Fruit fly (Drosophila melanogaster) whole organism, adult: ENCODE measurements around the gene Sam-S.

Experiments
- CG11617 ChIP-seq: fragments of 200-800 bp; sonication (Bioruptor generic); optimal IDR thresholded peaks from 2 replicates; lab custom pipeline; 2017; ENCODE audit warnings: mild to moderate bottlenecking, missing biosample characterization, missing genetic modification reagents, missing genetic modification characterization
- CG12768 ChIP-seq: fragments of 200-800 bp; sonication (Bioruptor generic); optimal IDR thresholded peaks from 2 replicates; lab custom pipeline; 2017; ENCODE audit warnings: missing biosample characterization, missing genetic modification characterization, mild to moderate bottlenecking, moderate library complexity, missing genetic modification reagents
- CG14711 ChIP-seq: fragments of 200-800 bp; sonication (Bioruptor generic); optimal IDR thresholded peaks from 2 replicates; lab custom pipeline; 2018; ENCODE audit warnings: missing biosample characterization, mild to moderate bottlenecking, missing genetic modification characterization, moderate library complexity
- CG1620 ChIP-seq: fragments of 200-800 bp; sonication (Bioruptor generic); optimal IDR thresholded peaks from 2 replicates; lab custom pipeline; 2016; ENCODE audit warnings: missing biosample characterization, missing genetic modification characterization
- CG33017 ChIP-seq: fragments of 200-800 bp; sonication (Bioruptor generic); optimal IDR thresholded peaks from 2 replicates; lab custom pipeline; 2018; ENCODE audit warnings: missing biosample characterization, mild to moderate bottlenecking, missing genetic modification characterization, moderate library complexity
- CG5204 ChIP-seq: fragments of 200-800 bp; sonication (Bioruptor generic); optimal IDR thresholded peaks from 2 replicates; lab custom pipeline; 2016; ENCODE audit warnings: missing biosample characterization, missing genetic modification characterization
- CG7045 ChIP-seq: fragments of 200-800 bp; sonication (Bioruptor generic); optimal IDR thresholded peaks from 2 replicates; lab custom pipeline; 2017; ENCODE audit warnings: missing biosample characterization, mild to moderate bottlenecking, missing genetic modification characterization
- CG7101 ChIP-seq: fragments of 200-800 bp; sonication (Bioruptor generic); optimal IDR thresholded peaks from 2 replicates; lab custom pipeline; 2018; ENCODE audit warnings: missing biosample characterization, mild to moderate bottlenecking, missing genetic modification characterization, moderate library complexity
- Clk ChIP-seq: fragments of 200-800 bp; sonication (Bioruptor generic); optimal IDR thresholded peaks from 2 replicates; lab custom pipeline; 2017; ENCODE audit warnings: missing biosample characterization, missing genetic modification characterization
- Crg-1 ChIP-seq: fragments of 200-800 bp; sonication (Bioruptor generic); optimal IDR thresholded peaks from 2 replicates; lab custom pipeline; 2016; ENCODE audit warnings: missing biosample characterization, missing genetic modification characterization
- Hr96 ChIP-seq: fragments of 200-800 bp; sonication (Bioruptor generic); optimal IDR thresholded peaks from 2 replicates; lab custom pipeline; 2016; ENCODE audit warnings: missing biosample characterization, missing genetic modification characterization
- Mnt ChIP-seq: fragments of 200-800 bp; sonication (Bioruptor generic); optimal IDR thresholded peaks from 2 replicates; lab custom pipeline; 2016; ENCODE audit warnings: missing biosample characterization, mild to moderate bottlenecking, missing genetic modification characterization
- bab1 ChIP-seq: fragments of 200-800 bp; sonication (Bioruptor generic); optimal IDR thresholded peaks from 3 replicates; lab custom pipeline; 2019; ENCODE audit warnings: missing biosample characterization, mild to moderate bottlenecking, missing genetic modification characterization, moderate library complexity
- cic ChIP-seq: fragments of 200-800 bp; sonication (Bioruptor generic); optimal IDR thresholded peaks from 2 replicates; lab custom pipeline; 2017; ENCODE audit warnings: missing biosample characterization, mild to moderate bottlenecking, missing genetic modification characterization, moderate library complexity
- cnc ChIP-seq, 2 experiments: fragments of >200 bp; optimal IDR thresholded peaks; 2 replicates each; lab custom pipeline; 2017
- kay ChIP-seq: fragments of 200-800 bp; sonication (Bioruptor generic); peaks from one replicate; lab custom pipeline; 2016; ENCODE audit warnings: missing biosample characterization, missing genetic modification characterization, borderline replicate concordance
- ovo ChIP-seq: fragments of 200-800 bp; sonication (Bioruptor generic); optimal IDR thresholded peaks from 2 replicates; lab custom pipeline; 2016; ENCODE audit warnings: missing biosample characterization, missing genetic modification characterization
- pad ChIP-seq: fragments of 200-800 bp; sonication (Bioruptor generic); optimal IDR thresholded peaks from 3 replicates; lab custom pipeline; 2017; ENCODE audit warnings: missing biosample characterization, missing genetic modification characterization, mild to moderate bottlenecking, moderate library complexity, missing genetic modification reagents
- tj ChIP-seq: fragments of 200-800 bp; sonication (Bioruptor generic); optimal IDR thresholded peaks from 3 replicates; lab custom pipeline; 2017; ENCODE audit warnings: missing biosample characterization, mild to moderate bottlenecking, missing genetic modification characterization, moderate library complexity
- toe ChIP-seq: fragments of 200-800 bp; sonication (Bioruptor generic); optimal IDR thresholded peaks from 2 replicates; lab custom pipeline; 2016; ENCODE audit warnings: missing biosample characterization, missing genetic modification characterization

Gene Sam-S

DNA sequence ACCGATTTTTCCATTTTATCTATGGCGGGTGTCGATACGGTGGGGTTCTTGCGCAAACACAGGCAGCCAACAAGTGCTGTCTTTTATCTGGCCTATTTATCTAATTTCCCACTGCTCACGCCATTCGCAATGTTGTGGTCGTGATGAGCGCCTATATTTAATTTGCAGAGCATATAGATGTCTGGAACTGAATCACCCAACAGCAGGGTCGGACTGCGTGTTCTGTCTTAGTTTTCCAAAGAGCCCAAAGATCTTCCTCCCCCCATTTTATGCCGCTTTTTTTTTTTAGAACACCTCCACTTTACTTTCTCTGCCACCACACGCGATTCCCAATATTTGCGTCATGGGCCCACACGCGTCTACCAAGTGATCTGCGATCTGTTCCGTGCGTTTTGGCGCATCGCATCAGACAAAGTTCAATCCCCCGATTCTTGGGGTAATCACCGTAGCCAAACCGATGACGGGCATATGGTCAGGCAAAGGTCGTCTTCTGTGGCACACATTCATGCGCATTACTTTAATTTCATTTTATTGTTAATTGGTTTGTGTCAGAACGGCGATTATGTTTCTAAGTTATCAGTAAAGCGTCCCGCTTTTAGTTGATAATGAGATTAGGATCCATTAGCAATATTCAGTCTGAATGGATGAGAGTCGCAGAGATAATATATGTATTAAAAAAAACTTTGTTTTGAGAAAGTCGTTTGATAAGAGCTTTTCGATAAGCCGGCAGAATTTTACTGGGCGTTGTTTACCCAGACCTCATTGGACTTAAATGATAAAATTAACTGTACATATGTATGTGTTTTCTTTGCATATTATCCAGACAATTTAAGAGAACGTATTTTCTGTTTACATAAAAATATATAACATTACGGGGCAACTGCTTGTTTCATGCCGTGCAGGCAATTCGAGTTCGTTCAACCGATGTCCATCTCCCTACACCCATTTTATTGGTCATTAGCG, 30.3 kb downstream of the Sam-S start:
- TF ChIP-seq CG12768 (GFP tag; lab: Kevin White, UChicago): peak; percentile 11
- no peak for TF ChIP-seq CG11617 (GFP tag; lab: Kevin White, UChicago)
- TF ChIP-seq Clk (GFP tag; lab: Kevin White, UChicago): no peak
- peak; percentile 84 for TF ChIP-seq kay (GFP tag; lab: Kevin White, UChicago)
- TF ChIP-seq cic (GFP tag; lab: Kevin White, UChicago): peak; percentile 53
- TF ChIP-seq toe: no peak

dm6 chr2L:138063-138462, 31.4 kb downstream of the Sam-S start:
- TF ChIP-seq Crg-1 (GFP tag; lab: Kevin White, UChicago) (no peak), tj (no peak), CG7045 (GFP tag; lab: Kevin White, UChicago) (no peak), CG33017 (tag; lab: Kevin White, UChicago) (no peak), kay (GFP tag; lab: Kevin White, UChicago) (no peak), Clk (GFP tag; lab: Kevin White, UChicago) (no peak), Mnt (GFP tag; lab: Kevin White, UChicago) (no peak), cnc (optimal IDR thresholded peaks at IDR 0.05; lab: Kevin White, UChicago) (no peak), bab1 (GFP tag; lab: Kevin White, UChicago) (no peak), cic (GFP tag; lab: Kevin White, UChicago) (no peak), CG14711 (tag; lab: Kevin White, UChicago) (no peak)

DNA sequence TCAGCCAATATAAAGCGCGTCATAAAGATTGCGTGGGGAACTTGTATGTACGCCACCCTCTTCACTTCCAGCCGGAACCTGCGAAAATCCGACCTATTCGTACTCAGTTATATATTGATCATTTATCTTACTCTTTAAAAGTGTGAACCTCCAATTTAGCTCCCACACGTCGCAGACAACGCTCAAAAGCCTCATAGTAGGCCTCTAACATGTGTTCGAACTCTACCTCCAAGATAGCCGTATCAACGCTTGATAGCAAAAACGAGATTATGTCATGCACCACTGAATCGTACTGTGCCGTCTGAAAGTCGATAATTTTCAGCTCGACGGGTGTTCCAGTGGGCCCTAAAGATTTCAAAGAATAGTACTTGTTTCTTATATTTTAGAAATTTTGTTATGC, 32.9 kb downstream of the Sam-S start:
- TF ChIP-seq CG12768 (GFP tag; lab: Kevin White, UChicago) (peak; percentile 27), CG5204 (no peak), cic (GFP tag; lab: Kevin White, UChicago) (peak; percentile 37), pad (GFP tag; lab: Kevin White, UChicago) (no peak)

DNA sequence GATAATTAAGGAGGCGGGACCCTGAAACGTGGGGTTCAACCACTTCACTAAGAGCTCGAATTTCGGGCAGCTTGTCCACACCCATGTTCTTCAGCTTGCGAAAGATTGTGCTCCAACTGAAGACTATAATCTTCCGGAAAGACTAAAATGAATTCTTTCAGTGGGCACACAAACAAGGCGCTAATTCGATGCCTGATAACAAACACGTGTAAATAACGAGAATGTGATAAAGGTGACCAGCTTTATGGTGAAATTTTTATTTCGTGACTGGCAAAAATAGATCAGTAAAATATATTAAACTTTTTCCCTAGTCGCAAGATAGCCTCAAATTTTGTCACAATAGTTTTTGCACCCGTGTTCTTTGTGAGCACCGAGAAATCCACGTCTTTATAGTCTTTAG, 34.1 kb downstream of the Sam-S start, which contains the start of the genes CG31975 and ovm:
CG31975 (minus strand) TSS at position 144 of the 400 bp plus-strand sequence.
ovm (minus strand) TSS at position 144 of the 400 bp plus-strand sequence.
- TF ChIP-seq pad (GFP tag; lab: Kevin White, UChicago) (no peak), toe (no peak), Crg-1 (GFP tag; lab: Kevin White, UChicago) (no peak), cnc (optimal IDR thresholded peaks at IDR 0.05; lab: Kevin White, UChicago) (peak in 1 of 2 experiments; percentile 68), CG1620 (GFP tag; lab: Kevin White, UChicago) (no peak), CG33017 (tag; lab: Kevin White, UChicago) (no peak), kay (GFP tag; lab: Kevin White, UChicago) (peak; percentile 1), Mnt (GFP tag; lab: Kevin White, UChicago) (peak; percentile 26)

dm6 chr2L:143088-143487, 36.4 kb downstream of the Sam-S start, which contains the start of the genes CG31974 and CG11454:
CG31974 (minus strand) TSS chr2L:143091.
CG11454 (plus strand) TSS chr2L:143323.
- peak; percentile 9 for TF ChIP-seq bab1 (GFP tag; lab: Kevin White, UChicago)
- TF ChIP-seq cnc (optimal IDR thresholded peaks at IDR 0.05; lab: Kevin White, UChicago): no peak
- no peak for TF ChIP-seq Hr96 (GFP tag; lab: Kevin White, UChicago)
- no peak for TF ChIP-seq CG12768 (GFP tag; lab: Kevin White, UChicago)
- TF ChIP-seq Mnt (GFP tag; lab: Kevin White, UChicago): peak; percentile 1
- TF ChIP-seq cic (GFP tag; lab: Kevin White, UChicago): peak; percentile 40

DNA sequence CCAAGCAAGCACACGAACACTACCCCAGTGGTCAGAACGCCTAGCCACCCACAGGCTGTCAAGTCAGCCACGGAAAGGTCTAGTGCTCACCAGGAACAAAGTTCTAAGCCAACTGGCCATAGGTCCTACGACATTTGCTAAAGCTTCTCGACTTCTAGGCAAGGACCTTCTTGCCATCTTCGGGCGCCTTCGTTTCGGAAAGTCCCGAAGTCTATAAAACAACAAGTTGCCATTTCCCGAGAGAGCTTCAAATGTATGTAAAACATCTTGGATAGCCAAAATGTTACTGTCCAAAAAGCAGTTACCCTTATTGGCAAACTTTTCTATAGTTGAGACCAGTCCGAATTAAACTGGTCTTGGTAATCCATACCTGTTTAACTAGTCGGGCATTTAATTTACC, 39.8 kb downstream of the Sam-S start:
- TF ChIP-seq bab1 (GFP tag; lab: Kevin White, UChicago) (no peak), toe (no peak), CG33017 (tag; lab: Kevin White, UChicago) (no peak), Mnt (GFP tag; lab: Kevin White, UChicago) (no peak), CG1620 (GFP tag; lab: Kevin White, UChicago) (no peak), cnc (optimal IDR thresholded peaks at IDR 0.05; lab: Kevin White, UChicago) (no peak), Hr96 (GFP tag; lab: Kevin White, UChicago) (no peak), Crg-1 (GFP tag; lab: Kevin White, UChicago) (no peak), kay (GFP tag; lab: Kevin White, UChicago) (no peak)

DNA sequence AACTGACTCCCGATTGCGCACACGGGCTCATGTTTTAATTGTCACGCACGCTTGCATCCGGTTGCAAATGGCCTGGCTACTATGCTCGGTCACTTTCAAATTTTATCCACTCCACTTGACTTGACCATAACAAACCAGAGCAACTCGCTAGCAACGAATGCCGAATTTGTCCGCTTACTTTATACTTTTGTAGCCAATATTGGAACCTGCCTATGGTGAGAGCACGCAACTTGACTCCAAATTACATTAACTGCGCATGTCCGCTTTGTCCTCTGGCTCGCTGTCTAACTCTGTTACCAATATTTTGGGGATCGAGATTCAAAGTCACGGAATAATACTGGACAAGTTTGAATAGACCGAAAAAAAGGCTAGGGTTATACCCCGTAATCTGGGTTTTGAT, 46.4 kb downstream of the Sam-S start, which contains the start of gene CG42399:
CG42399 (minus strand) TSS at position 159 of the 400 bp plus-strand sequence.
- TF ChIP-seq kay (GFP tag; lab: Kevin White, UChicago) (no peak), pad (GFP tag; lab: Kevin White, UChicago) (no peak), Crg-1 (GFP tag; lab: Kevin White, UChicago) (no peak), CG5204 (no peak), Clk (GFP tag; lab: Kevin White, UChicago) (no peak), CG11617 (GFP tag; lab: Kevin White, UChicago) (no peak), Mnt (GFP tag; lab: Kevin White, UChicago) (no peak), CG7101 (tag; lab: Kevin White, UChicago) (no peak), CG14711 (tag; lab: Kevin White, UChicago) (no peak), toe (no peak), Hr96 (GFP tag; lab: Kevin White, UChicago) (no peak), CG7045 (GFP tag; lab: Kevin White, UChicago) (no peak), CG12768 (GFP tag; lab: Kevin White, UChicago) (no peak), ovo (GFP tag; lab: Kevin White, UChicago) (no peak), CG1620 (GFP tag; lab: Kevin White, UChicago) (no peak)
